Fruit fly (Drosophila melanogaster): Measurements from ENCODE around the gene CG17349.

dm6 chr2L:19366730-19367129 lies 3.5 kb upstream of the CG17349 start:
- TF ChIP-seq CG32264 (GFP tag; optimal IDR thresholded peaks at IDR 0.05) = no peak
- no peak for TF ChIP-seq sage (GFP tag; optimal IDR thresholded peaks at IDR 0.05)
- TF ChIP-seq br (GFP tag; optimal IDR thresholded peaks at IDR 0.05) = no peak
- TF ChIP-seq psq (GFP tag; optimal IDR thresholded peaks at IDR 0.05) = no peak
